Fruit fly (Drosophila melanogaster): ENCODE data around the gene CG7781.

Gene CG7781

DNA sequence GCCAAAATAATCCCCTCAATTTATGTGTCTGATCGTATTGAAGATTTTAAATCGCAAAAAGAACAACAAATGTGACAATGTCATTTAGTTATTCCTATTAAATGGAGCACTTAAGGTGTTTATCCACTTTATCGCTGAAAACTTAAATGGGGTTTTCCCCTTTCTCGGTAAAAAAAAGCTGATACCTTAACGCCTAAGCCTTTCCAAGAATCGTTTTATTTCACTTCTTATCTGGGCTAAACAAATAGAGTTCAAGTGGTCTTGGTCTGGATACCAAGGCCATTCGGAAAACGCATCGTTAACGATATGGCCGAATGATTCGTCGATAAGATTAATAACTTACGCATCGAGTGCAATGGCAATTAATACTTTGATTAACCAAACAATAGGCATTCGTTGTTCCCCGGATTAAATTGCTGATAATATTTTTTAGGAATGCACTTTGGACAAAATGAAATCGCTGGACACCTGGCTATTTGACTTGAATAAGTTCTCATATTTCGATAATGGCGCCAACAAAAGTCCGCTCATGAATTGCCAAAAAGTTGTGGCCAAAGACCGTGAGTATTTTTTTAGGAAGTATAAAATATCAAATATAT, 14.6 kb upstream of the CG7781 start:
- TF ChIP-seq CG9139 (GFP tag; optimal IDR thresholded peaks at IDR 0.05) = no peak
- TF ChIP-seq fd85E (GFP tag; optimal IDR thresholded peaks at IDR 0.05) = no peak
- no peak for TF ChIP-seq vri (GFP tag; optimal IDR thresholded peaks at IDR 0.05)
- TF ChIP-seq achi (GFP tag; optimal IDR thresholded peaks at IDR 0.05) = no peak
- no peak for TF ChIP-seq Met (GFP tag; optimal IDR thresholded peaks at IDR 0.05)
- TF ChIP-seq Hr39 (GFP tag; optimal IDR thresholded peaks at IDR 0.05) = no peak
- no peak for TF ChIP-seq CG10669 (GFP tag; optimal IDR thresholded peaks at IDR 0.05)
- no peak for TF ChIP-seq Ets96B (tag; optimal IDR thresholded peaks at IDR 0.05)
- TF ChIP-seq Lpt (GFP tag; optimal IDR thresholded peaks at IDR 0.05) = no peak
- no peak for TF ChIP-seq CG32006 (GFP tag; optimal IDR thresholded peaks at IDR 0.05)
- TF ChIP-seq CG8319 (GFP tag; optimal IDR thresholded peaks at IDR 0.05) = no peak
- no peak for TF ChIP-seq svp (GFP tag)
- TF ChIP-seq Ets21C (GFP tag; optimal IDR thresholded peaks at IDR 0.05) = no peak

DNA sequence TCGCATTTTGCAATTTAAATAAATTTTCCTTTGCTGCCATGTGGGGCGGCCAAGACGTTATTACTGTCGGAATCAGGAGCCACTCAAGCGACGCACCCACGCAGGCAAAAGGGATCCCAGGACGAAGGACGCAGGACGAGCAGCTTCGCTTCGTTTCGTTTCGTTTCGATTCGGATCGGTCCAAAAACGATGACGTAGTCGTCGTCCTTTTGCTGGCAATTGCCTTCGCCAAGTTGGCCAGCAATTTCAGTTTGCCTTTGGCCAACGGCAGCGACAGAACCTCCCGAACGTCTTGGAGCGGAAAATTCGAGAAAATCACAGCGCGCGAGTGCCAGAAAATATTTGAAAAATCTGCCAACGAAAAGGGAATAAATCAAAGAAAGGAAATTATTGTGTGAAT, 12.8 kb upstream of the CG7781 start, which contains the start of gene witty:
witty (plus strand) TSS at position 249 of the 400 bp plus-strand sequence.
- TF ChIP-seq Ets21C (GFP tag; optimal IDR thresholded peaks at IDR 0.05) (no peak), topi (GFP tag; optimal IDR thresholded peaks at IDR 0.05) (no peak), CG11762 (GFP tag; optimal IDR thresholded peaks at IDR 0.05; ENCODE audit: insufficient read depth) (no peak), CG11902 (GFP tag; optimal IDR thresholded peaks at IDR 0.05) (no peak), CG8319 (GFP tag; optimal IDR thresholded peaks at IDR 0.05) (no peak), Eip93F (GFP tag; optimal IDR thresholded peaks at IDR 0.05) (no peak), net (GFP tag; optimal IDR thresholded peaks at IDR 0.05) (no peak), CG6792 (GFP tag; optimal IDR thresholded peaks at IDR 0.05) (no peak), Hr39 (GFP tag; optimal IDR thresholded peaks at IDR 0.05) (no peak), CG10631 (GFP tag; optimal IDR thresholded peaks at IDR 0.05) (no peak), dac (GFP tag; optimal IDR thresholded peaks at IDR 0.05) (no peak), CG15336 (GFP tag; IDR thresholded peaks at IDR 0.05) (no peak)

DNA sequence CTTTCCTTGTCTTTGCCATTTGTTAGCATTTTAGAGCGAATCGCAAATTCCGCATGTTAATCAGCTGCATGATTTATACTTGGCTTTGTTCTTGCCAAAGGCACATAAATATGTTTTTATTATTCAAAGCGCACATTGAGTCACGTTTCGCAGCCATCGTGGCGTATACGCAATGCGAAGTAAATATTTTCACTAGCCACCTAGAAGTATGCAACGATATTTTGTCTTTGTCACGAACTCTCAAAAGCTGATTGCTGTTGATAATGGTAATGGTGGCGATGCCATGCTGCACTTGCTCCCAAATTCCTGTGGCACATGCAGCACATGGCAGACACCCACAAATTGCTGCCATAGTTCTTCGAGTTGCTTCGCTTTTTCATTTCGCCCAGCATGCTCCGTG, 9.5 kb upstream of the CG7781 start:
- TF ChIP-seq Blimp-1 (GFP tag; optimal IDR thresholded peaks at IDR 0.05) = no peak
- TF ChIP-seq eg (GFP tag; IDR thresholded peaks at IDR 0.05) = no peak
- peak; percentile 73 for TF ChIP-seq Eip78C (GFP tag)
- TF ChIP-seq CG3919 (GFP tag; optimal IDR thresholded peaks at IDR 0.05) = peak; percentile 6
- no peak for TF ChIP-seq CG7368 (GFP tag; optimal IDR thresholded peaks at IDR 0.05)
- peak; percentile 15 for TF ChIP-seq OdsH (GFP tag; optimal IDR thresholded peaks at IDR 0.05)
- TF ChIP-seq achi (GFP tag; optimal IDR thresholded peaks at IDR 0.05) = peak; percentile 7
- 0 out of 3 replicates have a peak, but pooled peaks have one; percentile 23 for TF ChIP-seq CG6163 (GFP tag; IDR thresholded peaks at IDR 0.05)

DNA sequence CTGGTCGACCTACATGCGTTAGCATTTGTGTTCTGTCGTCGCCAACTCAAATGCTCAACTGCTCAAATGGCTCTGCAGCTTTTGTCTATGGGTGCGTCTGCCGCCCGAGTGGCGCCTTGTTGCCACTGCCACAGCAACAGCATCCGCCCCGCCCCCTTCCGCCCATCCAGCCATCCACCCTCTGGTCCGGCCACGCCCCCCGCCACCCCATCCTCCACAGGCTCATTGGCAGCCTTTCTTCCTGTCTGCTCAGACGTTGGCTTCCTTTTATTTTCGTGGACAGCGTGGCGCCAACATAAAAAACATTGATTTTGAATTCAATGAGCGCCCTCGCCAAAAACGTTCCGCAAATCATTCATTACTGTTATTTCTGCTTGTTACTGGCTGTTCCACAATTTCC, 8.4 kb upstream of the CG7781 start:
- TF ChIP-seq CG7368 (GFP tag; optimal IDR thresholded peaks at IDR 0.05) = no peak
- no peak for TF ChIP-seq acj6 (GFP tag; optimal IDR thresholded peaks at IDR 0.05)
- no peak for TF ChIP-seq CG31627 (GFP tag; optimal IDR thresholded peaks at IDR 0.05)
- no peak for TF ChIP-seq CG1621 (tag; optimal IDR thresholded peaks at IDR 0.05)
- TF ChIP-seq CG3919 (GFP tag; optimal IDR thresholded peaks at IDR 0.05) = no peak
- no peak for TF ChIP-seq CG6854 (GFP tag; optimal IDR thresholded peaks at IDR 0.05)
- TF ChIP-seq CG32006 (GFP tag; optimal IDR thresholded peaks at IDR 0.05) = no peak
- no peak for TF ChIP-seq CG11294 (GFP tag; IDR thresholded peaks at IDR 0.05)
- TF ChIP-seq Ets21C (GFP tag; optimal IDR thresholded peaks at IDR 0.05) = no peak
- TF ChIP-seq Eip78C (GFP tag) = no peak
- no peak for TF ChIP-seq salr (GFP tag; optimal IDR thresholded peaks at IDR 0.05)
- no peak for TF ChIP-seq CG6163 (GFP tag; IDR thresholded peaks at IDR 0.05)
- no peak for TF ChIP-seq dsx (GFP tag; optimal IDR thresholded peaks at IDR 0.05; ENCODE audit: poor library complexity, severe bottlenecking)

Measured in whole organism, prepupa.